Fruit fly (Drosophila melanogaster) whole organism, prepupa: ENCODE data around the gene ome.
A peak's percentile ranks its signal among the peaks of the same experiment; 100 is the strongest.

Experiments
- CG10631 ChIP-seq: fragments of 200-800 bp; sonication (Bioruptor generic); optimal IDR thresholded peaks from 2 replicates; lab custom pipeline; 2016; ENCODE audit warnings: missing biosample characterization, missing genetic modification characterization
- CG10669 ChIP-seq: fragments of 200-800 bp; sonication (Bioruptor generic); optimal IDR thresholded peaks from 3 replicates; lab custom pipeline; 2018; ENCODE audit warnings: missing biosample characterization, mild to moderate bottlenecking, missing genetic modification characterization, moderate library complexity
- CG11294 ChIP-seq: fragments of 200-800 bp; sonication (Bioruptor generic); IDR thresholded peaks from 2 replicates; pipeline ENCODE4 v1.3.6; 2022; ENCODE audit warnings: missing biosample characterization, missing genetic modification characterization
- CG11762 ChIP-seq: fragments of 200-800 bp; sonication (Bioruptor generic); optimal IDR thresholded peaks from 3 replicates; lab custom pipeline; 2016; ENCODE audit warnings: missing biosample characterization, missing genetic modification characterization; ENCODE audit not compliant: insufficient read depth
- CG15336 ChIP-seq: fragments of 200-800 bp; sonication (Bioruptor generic); IDR thresholded peaks from 2 replicates; pipeline ENCODE4 v1.3.6; 2022; ENCODE audit warnings: missing biosample characterization, missing genetic modification characterization
- CG1621 ChIP-seq: fragments of 200-800 bp; sonication (Bioruptor generic); optimal IDR thresholded peaks from 3 replicates; lab custom pipeline; 2018; ENCODE audit warnings: missing biosample characterization, mild to moderate bottlenecking, missing genetic modification characterization
- CG16779 ChIP-seq: fragments of 200-800 bp; sonication (Bioruptor generic); optimal IDR thresholded peaks from 3 replicates; lab custom pipeline; 2017; ENCODE audit warnings: missing biosample characterization, mild to moderate bottlenecking, missing genetic modification characterization
- CG3032 ChIP-seq: fragments of 200-800 bp; optimal IDR thresholded peaks from 2 replicates; lab custom pipeline; 2019; ENCODE audit warnings: missing biosample characterization, mild to moderate bottlenecking, missing genetic modification characterization, moderate library complexity
- CG31627 ChIP-seq: fragments of 200-800 bp; sonication (Bioruptor generic); optimal IDR thresholded peaks from 3 replicates; lab custom pipeline; 2016; ENCODE audit warnings: missing biosample characterization, missing genetic modification characterization
- CG4318 ChIP-seq: fragments of 200-800 bp; sonication (Bioruptor generic); optimal IDR thresholded peaks from 3 replicates; lab custom pipeline; 2017; ENCODE audit warnings: missing biosample characterization, mild to moderate bottlenecking, missing genetic modification characterization
- CG6163 ChIP-seq: fragments of 200-800 bp; sonication (Bioruptor generic); IDR thresholded peaks from 3 replicates; pipeline ENCODE4 v1.3.6; 2022; ENCODE audit warnings: missing biosample characterization, missing genetic modification characterization
- CG6276 ChIP-seq: fragments of 200-800 bp; sonication (Bioruptor generic); optimal IDR thresholded peaks from 2 replicates; lab custom pipeline; 2017; ENCODE audit warnings: missing biosample characterization, mild to moderate bottlenecking, missing genetic modification characterization
- CG6792 ChIP-seq: fragments of 200-800 bp; sonication (Bioruptor generic); optimal IDR thresholded peaks from 3 replicates; lab custom pipeline; 2016; ENCODE audit warnings: missing biosample characterization, missing genetic modification characterization
- CG6854 ChIP-seq: fragments of 200-800 bp; sonication (Bioruptor generic); optimal IDR thresholded peaks from 2 replicates; lab custom pipeline; 2017; ENCODE audit warnings: missing biosample characterization, mild to moderate bottlenecking, missing genetic modification characterization
- CG7368 ChIP-seq: fragments of 200-800 bp; sonication (Bioruptor generic); optimal IDR thresholded peaks from 3 replicates; lab custom pipeline; 2016; ENCODE audit warnings: missing biosample characterization, missing genetic modification characterization
- CG8319 ChIP-seq: fragments of 200-800 bp; sonication (Bioruptor generic); optimal IDR thresholded peaks from 3 replicates; lab custom pipeline; 2016; ENCODE audit warnings: missing biosample characterization, missing genetic modification characterization
- Eip75B ChIP-seq: fragments of 200-800 bp; sonication (Bioruptor generic); optimal IDR thresholded peaks from 3 replicates; lab custom pipeline; 2016; ENCODE audit warnings: missing biosample characterization, missing genetic modification characterization
- Eip78C ChIP-seq: fragments of 200-800 bp; sonication (Bioruptor generic); peaks from one replicate; lab custom pipeline; 2016; ENCODE audit warnings: missing biosample characterization, missing genetic modification characterization
- Eip93F ChIP-seq: fragments of 200-800 bp; sonication (Bioruptor generic); optimal IDR thresholded peaks from 2 replicates; lab custom pipeline; 2016; ENCODE audit warnings: missing biosample characterization, mild to moderate bottlenecking, missing genetic modification characterization
- Ets21C ChIP-seq: fragments of 200-800 bp; sonication (Bioruptor generic); optimal IDR thresholded peaks from 3 replicates; lab custom pipeline; 2016; ENCODE audit warnings: missing biosample characterization, missing genetic modification characterization
- Ets96B ChIP-seq: fragments of 200-800 bp; optimal IDR thresholded peaks from 2 replicates; lab custom pipeline; 2019; ENCODE audit warnings: missing biosample characterization, mild to moderate bottlenecking, missing genetic modification characterization, moderate library complexity
- Gug ChIP-seq: fragments of 200-800 bp; sonication (Bioruptor generic); IDR thresholded peaks from 2 replicates; pipeline ENCODE4 v1.3.6; 2022; ENCODE audit warnings: missing biosample characterization, missing genetic modification characterization
- Hr38 ChIP-seq: sonication (Bioruptor generic); optimal IDR thresholded peaks from 2 replicates; lab custom pipeline; 2016; ENCODE audit warnings: missing biosample characterization, missing genetic modification characterization
- Hr39 ChIP-seq: fragments of 200-800 bp; sonication (Bioruptor generic); optimal IDR thresholded peaks from 2 replicates; lab custom pipeline; 2016; ENCODE audit warnings: missing biosample characterization, missing genetic modification characterization
- Hr4 ChIP-seq: fragments of 200-800 bp; sonication (Bioruptor generic); optimal IDR thresholded peaks from 3 replicates; lab custom pipeline; 2016; ENCODE audit warnings: missing biosample characterization, missing genetic modification characterization
- Lpt ChIP-seq: fragments of 200-800 bp; sonication (Bioruptor generic); optimal IDR thresholded peaks from 3 replicates; lab custom pipeline; 2016; ENCODE audit warnings: missing biosample characterization, missing genetic modification characterization
- Met ChIP-seq: fragments of 200-800 bp; sonication (Bioruptor generic); optimal IDR thresholded peaks from 3 replicates; lab custom pipeline; 2016; ENCODE audit warnings: missing biosample characterization, missing genetic modification characterization
- OdsH ChIP-seq: fragments of 200-800 bp; sonication (Bioruptor generic); optimal IDR thresholded peaks from 3 replicates; lab custom pipeline; 2016; ENCODE audit warnings: missing biosample characterization, missing genetic modification characterization
- Smox ChIP-seq: fragments of 200-800 bp; sonication (Bioruptor generic); optimal IDR thresholded peaks from 3 replicates; lab custom pipeline; 2016; ENCODE audit warnings: missing biosample characterization, missing genetic modification characterization
- Sox15 ChIP-seq: fragments of 200-800 bp; sonication (Bioruptor generic); optimal IDR thresholded peaks from 3 replicates; lab custom pipeline; 2016; ENCODE audit warnings: missing biosample characterization, missing genetic modification characterization
- achi ChIP-seq: fragments of 200-800 bp; sonication (Bioruptor generic); optimal IDR thresholded peaks from 3 replicates; lab custom pipeline; 2016; ENCODE audit warnings: missing biosample characterization, missing genetic modification characterization
- acj6 ChIP-seq: fragments of 200-800 bp; sonication (Bioruptor generic); optimal IDR thresholded peaks from 3 replicates; lab custom pipeline; 2016; ENCODE audit warnings: missing biosample characterization, missing genetic modification characterization
- cyc ChIP-seq: fragments of 200-800 bp; sonication (Bioruptor generic); optimal IDR thresholded peaks from 3 replicates; lab custom pipeline; 2016; ENCODE audit warnings: missing biosample characterization, missing genetic modification characterization
- dac ChIP-seq: fragments of 200-800 bp; sonication (Bioruptor generic); optimal IDR thresholded peaks from 2 replicates; lab custom pipeline; 2017; ENCODE audit warnings: missing biosample characterization, mild to moderate bottlenecking, missing genetic modification characterization
- esn ChIP-seq: fragments of 200-800 bp; sonication (Bioruptor generic); optimal IDR thresholded peaks from 2 replicates; lab custom pipeline; 2016; ENCODE audit warnings: missing biosample characterization, mild to moderate bottlenecking, missing genetic modification characterization, moderate library complexity
- fd59A ChIP-seq: fragments of 200-800 bp; sonication (Bioruptor generic); optimal IDR thresholded peaks from 2 replicates; lab custom pipeline; 2017; ENCODE audit warnings: missing biosample characterization, mild to moderate bottlenecking, missing genetic modification characterization, missing genetic modification reagents
- fd85E ChIP-seq: fragments of 200-800 bp; sonication (Bioruptor generic); optimal IDR thresholded peaks from 3 replicates; lab custom pipeline; 2016; ENCODE audit warnings: missing biosample characterization, missing genetic modification characterization
- lz ChIP-seq: fragments of 200-800 bp; sonication (Bioruptor generic); optimal IDR thresholded peaks from 3 replicates; lab custom pipeline; 2016; ENCODE audit warnings: missing biosample characterization, missing genetic modification characterization
- net ChIP-seq: fragments of 200-800 bp; sonication (Bioruptor generic); optimal IDR thresholded peaks from 3 replicates; lab custom pipeline; 2016; ENCODE audit warnings: missing biosample characterization, missing genetic modification characterization
- pdm3 ChIP-seq: fragments of 200-800 bp; sonication (Bioruptor generic); optimal IDR thresholded peaks from 3 replicates; lab custom pipeline; 2016; ENCODE audit warnings: missing biosample characterization, missing genetic modification characterization
- salr ChIP-seq, 2 experiments: fragments of 200-800 bp; sonication (Bioruptor generic); optimal IDR thresholded peaks; 3 replicates each; lab custom pipeline; 2016 to 2018; ENCODE audit warnings: missing biosample characterization in 2 of 2, missing genetic modification characterization in 2 of 2, mild to moderate bottlenecking in 1 of 2
- spab ChIP-seq: fragments of 200-800 bp; sonication (Bioruptor generic); optimal IDR thresholded peaks from 2 replicates; lab custom pipeline; 2017; ENCODE audit warnings: missing biosample characterization, mild to moderate bottlenecking, missing genetic modification characterization, missing genetic modification reagents
- svp ChIP-seq: fragments of 200-800 bp; sonication (Bioruptor generic); peaks from one replicate; lab custom pipeline; 2016; ENCODE audit warnings: missing biosample characterization, missing genetic modification characterization
- vri ChIP-seq: fragments of 200-800 bp; sonication (Bioruptor generic); optimal IDR thresholded peaks from 3 replicates; lab custom pipeline; 2016; ENCODE audit warnings: missing biosample characterization, mild to moderate bottlenecking, missing genetic modification characterization

Gene ome

dm6 chr3L:14661567-14662258 is 10.9 kb upstream of the ome start (continued):
- TF ChIP-seq vri (GFP tag; lab: Kevin White, UChicago) (no peak), Met (GFP tag; lab: Kevin White, UChicago) (peak; percentile 48), pdm3 (GFP tag; lab: Kevin White, UChicago) (peak; percentile 33), CG10669 (GFP tag; lab: Kevin White, UChicago) (peak; percentile 10), CG4318 (GFP tag; lab: Kevin White, UChicago) (no peak), acj6 (GFP tag; lab: Kevin White, UChicago) (peak; percentile 23), CG8319 (GFP tag; lab: Kevin White, UChicago) (no peak), CG1621 (tag; lab: Kevin White, UChicago) (no peak), CG16779 (no peak), Gug (GFP tag; lab: Robert Waterston, UW) (no peak), Hr39 (GFP tag; lab: Kevin White, UChicago) (peak; percentile 36), Ets96B (tag; lab: Kevin White, UChicago) (no peak), fd85E (GFP tag; lab: Kevin White, UChicago) (no peak), net (GFP tag; lab: Kevin White, UChicago) (no peak), CG10631 (GFP tag; lab: Kevin White, UChicago) (peak; percentile 30), dac (GFP tag; lab: Kevin White, UChicago) (no peak), esn (peak; percentile 63), CG31627 (GFP tag; lab: Kevin White, UChicago) (peak; percentile 21), CG6792 (peak; percentile 14), CG15336 (GFP tag; lab: Robert Waterston, UW) (0 out of 2 replicates have a peak, but pooled peaks have one; percentile 25), Smox (GFP tag; lab: Kevin White, UChicago) (peak; percentile 33), CG11762 (GFP tag; lab: Kevin White, UChicago) (no peak), fd59A (GFP tag; lab: Kevin White, UChicago) (no peak), Eip93F (GFP tag; lab: Kevin White, UChicago) (no peak), Sox15 (no peak), Eip78C (GFP tag; lab: Kevin White, UChicago) (peak; percentile 73), CG11294 (GFP tag; lab: Robert Waterston, UW) (no peak), OdsH (GFP tag; lab: Kevin White, UChicago) (peak; percentile 45), Eip75B (GFP tag; lab: Kevin White, UChicago) (peak; percentile 29), lz (peak; percentile 50), cyc (GFP tag; lab: Kevin White, UChicago) (peak; percentile 3), CG6276 (no peak), CG6163 (GFP tag; lab: Robert Waterston, UW) (peak; percentile 57; the same call in 2 of the 3 replicates), Hr4 (GFP tag; lab: Kevin White, UChicago) (no peak), Ets21C (GFP tag; lab: Kevin White, UChicago) (peak; percentile 3), Hr38 (GFP tag; lab: Kevin White, UChicago) (no peak), svp (GFP tag; lab: Kevin White, UChicago) (peak; percentile 65), achi (GFP tag; lab: Kevin White, UChicago) (peak; percentile 44), Lpt (no peak), spab (GFP tag; lab: Kevin White, UChicago) (peak; percentile 20), CG3032 (tag; lab: Kevin White, UChicago) (no peak), CG7368 (no peak), salr (GFP tag; optimal IDR thresholded peaks at IDR 0.05; lab: Kevin White, UChicago) (no peak), CG6854 (GFP tag; lab: Kevin White, UChicago) (no peak)
